Worm (Caenorhabditis elegans): ENCODE data around the gene nhr-180.

The nhr-180 gene

ce11 chrV:682031-682430 is 14.7 kb upstream of the nhr-180 start, which contains the start of gene srx-23:
Gene srx-23 (plus strand): TSS chrV:682331.
- no peak for TF ChIP-seq nhr-41 (GFP tag; IDR thresholded peaks at IDR 0.05)
- no peak for TF ChIP-seq nhr-11 (tag; optimal IDR thresholded peaks at IDR 0.05)
- no peak for TF ChIP-seq nhr-237 (tag; optimal IDR thresholded peaks at IDR 0.05)
- TF ChIP-seq daf-12 (tag; optimal IDR thresholded peaks at IDR 0.05) = no peak
- no peak for TF ChIP-seq egl-27 (tag; optimal IDR thresholded peaks at IDR 0.05)
- no peak for TF ChIP-seq jun-1 (tag; optimal IDR thresholded peaks at IDR 0.05)
- TF ChIP-seq fkh-10 (GFP tag; optimal IDR thresholded peaks at IDR 0.05) = no peak
- no peak for TF ChIP-seq ceh-62 (tag; optimal IDR thresholded peaks at IDR 0.05)
- no peak for TF ChIP-seq pqm-1 (tag; optimal IDR thresholded peaks at IDR 0.05)
- TF ChIP-seq dmd-6 (GFP tag; IDR thresholded peaks at IDR 0.05) = no peak
- no peak for TF ChIP-seq set-16 (GFP tag; IDR thresholded peaks at IDR 0.05)
- no peak for TF ChIP-seq dpl-1 (GFP tag; optimal IDR thresholded peaks at IDR 0.05)
- TF ChIP-seq R02D3.7 (tag; optimal IDR thresholded peaks at IDR 0.05) = no peak
- no peak for TF ChIP-seq F49E8.2 (tag; optimal IDR thresholded peaks at IDR 0.05; ENCODE audit: borderline replicate concordance)
- TF ChIP-seq skn-1 (tag; optimal IDR thresholded peaks at IDR 0.05) = no peak
- no peak for TF ChIP-seq tag-97 (GFP tag; IDR thresholded peaks at IDR 0.05)
- no peak for TF ChIP-seq ztf-7 (tag; optimal IDR thresholded peaks at IDR 0.05)
- no peak for TF ChIP-seq unc-62 (GFP tag; optimal IDR thresholded peaks at IDR 0.05 in 1 of 2)
- no peak for TF ChIP-seq unc-62 (tag; optimal IDR thresholded peaks at IDR 0.05)
- TF ChIP-seq sdz-12 (GFP tag; optimal IDR thresholded peaks at IDR 0.05) = no peak
- TF ChIP-seq lin-15B (tag; optimal IDR thresholded peaks at IDR 0.05) = no peak

- TF ChIP-seq skn-1 (tag; optimal IDR thresholded peaks at IDR 0.05) (no peak), hmg-1.1 (GFP tag; IDR thresholded peaks at IDR 0.05) (no peak)
These were observed 12.4 kb upstream of the nhr-180 start, which contains the start of gene srx-22 for ce11 chrV:679663-680062. Gene srx-22 (plus strand): TSS chrV:679963.

- TF ChIP-seq ztf-7 (tag; optimal IDR thresholded peaks at IDR 0.05) = no peak
- TF ChIP-seq dpl-1 (GFP tag; optimal IDR thresholded peaks at IDR 0.05) = no peak
- no peak for TF ChIP-seq Y48G9A.11 (GFP tag; IDR thresholded peaks at IDR 0.05)
- TF ChIP-seq sdz-12 (GFP tag; optimal IDR thresholded peaks at IDR 0.05) = no peak
- TF ChIP-seq duxl-1 (tag; optimal IDR thresholded peaks at IDR 0.05; ENCODE audit: poor library complexity) = peak; percentile 17
- peak; percentile 52 for TF ChIP-seq nhr-77 (tag; optimal IDR thresholded peaks at IDR 0.05)
- TF ChIP-seq zfp-3 (GFP tag; conservative IDR thresholded peaks at IDR 0.05) = no peak
- TF ChIP-seq nhr-28 (tag; optimal IDR thresholded peaks at IDR 0.05) = peak; percentile 90
- peak; percentile 43 for TF ChIP-seq dve-1 (tag; optimal IDR thresholded peaks at IDR 0.05; ENCODE audit: insufficient read depth)
- TF ChIP-seq cey-2 (tag; optimal IDR thresholded peaks at IDR 0.05; ENCODE audit: borderline replicate concordance, insufficient read depth) = no peak
- peak; percentile 52 for TF ChIP-seq hlh-11 (tag; optimal IDR thresholded peaks at IDR 0.05)
- TF ChIP-seq lin-13 (GFP tag; optimal IDR thresholded peaks at IDR 0.05) = no peak
- TF ChIP-seq nhr-25 (tag; optimal IDR thresholded peaks at IDR 0.05; ENCODE audit: borderline replicate concordance, insufficient read depth) = peak; percentile 51
- TF ChIP-seq dmd-6 (GFP tag; IDR thresholded peaks at IDR 0.05) = peak; percentile 75
- TF ChIP-seq lin-39 (tag; optimal IDR thresholded peaks at IDR 0.05) = no peak
- no peak for TF ChIP-seq lim-7 (GFP tag; IDR thresholded peaks at IDR 0.05)
- TF ChIP-seq php-3 (GFP tag; IDR thresholded peaks at IDR 0.05) = no peak
- TF ChIP-seq ceh-82 (tag; optimal IDR thresholded peaks at IDR 0.05) = no peak
- no peak for TF ChIP-seq daf-12 (tag; optimal IDR thresholded peaks at IDR 0.05)
- TF ChIP-seq skn-1 (tag; optimal IDR thresholded peaks at IDR 0.05) = no peak
- no peak for TF ChIP-seq unc-130 (GFP tag; optimal IDR thresholded peaks at IDR 0.05)
- TF ChIP-seq madf-5 (GFP tag; IDR thresholded peaks at IDR 0.05) = no peak
- TF ChIP-seq mxl-3 (GFP tag; optimal IDR thresholded peaks at IDR 0.05) = peak; percentile 36
- peak; percentile 65 for TF ChIP-seq aha-1 (tag)
- no peak for TF ChIP-seq attf-4 (tag; optimal IDR thresholded peaks at IDR 0.05)
- TF ChIP-seq tra-1 (GFP tag; IDR thresholded peaks at IDR 0.05) = no peak
- peak in 1 of 2 experiments; percentile 80 for TF ChIP-seq unc-62 (GFP tag; optimal IDR thresholded peaks at IDR 0.05 in 1 of 2)
- no peak for TF ChIP-seq unc-62 (tag; optimal IDR thresholded peaks at IDR 0.05)
- no peak for TF ChIP-seq spr-3 (GFP tag; optimal IDR thresholded peaks at IDR 0.05)
- TF ChIP-seq ctbp-1 (GFP tag; IDR thresholded peaks at IDR 0.05) = no peak
- TF ChIP-seq pqm-1 (tag; optimal IDR thresholded peaks at IDR 0.05) = peak; percentile 62
- no peak for TF ChIP-seq nhr-111 (GFP tag; optimal IDR thresholded peaks at IDR 0.05)
- peak in 1 of 2 experiments; percentile 28 for TF ChIP-seq mdl-1 (tag; optimal IDR thresholded peaks at IDR 0.05)
- TF ChIP-seq mes-2 (tag; optimal IDR thresholded peaks at IDR 0.05; ENCODE audit: poor library complexity, severe bottlenecking) = peak; percentile 44
These were observed 9.3 kb upstream of the nhr-180 start, which contains the start of the genes fbxa-72 and srx-21 for ce11 chrV:676550-677084. Gene fbxa-72 (minus strand): TSS chrV:676753. Gene srx-21 (plus strand): TSS chrV:677034.
